Worm (Caenorhabditis elegans) whole organism, L4 larva: ENCODE results near the gene Y48A6B.3.

Source experiments
- D1046.2 ChIP-seq: fragments of 200-800 bp; sonication (Bioruptor generic); IDR thresholded peaks from 2 replicates; pipeline ENCODE4 v1.3.6; 2022; ENCODE audit warnings: missing genetic modification characterization, missing compliant biosample characterization
- F26F4.8 ChIP-seq: fragments of 200-800 bp; sonication (Bioruptor generic); conservative IDR thresholded peaks from 2 replicates; pipeline ENCODE4 v1.3.6; 2022; ENCODE audit warnings: missing genetic modification characterization, missing compliant biosample characterization
- F49E8.2 ChIP-seq: sonication (generic microtip); optimal IDR thresholded peaks from 2 replicates; lab custom pipeline; 2016; ENCODE audit warnings: missing compliant biosample characterization, mild to moderate bottlenecking, missing genetic modification characterization, borderline replicate concordance
- T20F7.1 ChIP-seq: fragments of 200-800 bp; sonication (Bioruptor generic); optimal IDR thresholded peaks from 2 replicates; lab custom pipeline; 2018; ENCODE audit warnings: mild to moderate bottlenecking, missing genetic modification characterization, missing compliant biosample characterization
- T26A8.4 ChIP-seq: fragments of 200-800 bp; sonication (Bioruptor generic); IDR thresholded peaks from 2 replicates; pipeline ENCODE4 v1.3.6; 2022; ENCODE audit warnings: missing genetic modification characterization, missing compliant biosample characterization
- Y105C5A.15 ChIP-seq: fragments of 200-800 bp; sonication (Bioruptor generic); IDR thresholded peaks from 2 replicates; pipeline ENCODE4 v1.3.6; 2022; ENCODE audit warnings: missing genetic modification characterization, missing compliant biosample characterization
- Y48G9A.11 ChIP-seq: fragments of 200-800 bp; sonication (Bioruptor generic); IDR thresholded peaks from 2 replicates; pipeline ENCODE4 v1.3.6; 2022; ENCODE audit warnings: missing genetic modification reagents, missing genetic modification characterization, missing compliant biosample characterization
- Y75B8A.6 ChIP-seq: fragments of 200-800 bp; sonication (Bioruptor generic); IDR thresholded peaks from 2 replicates; pipeline ENCODE4 v1.3.6; 2022; ENCODE audit warnings: missing genetic modification reagents, missing genetic modification characterization, missing compliant biosample characterization
- aha-1 ChIP-seq: fragments of 150-350 bp; peaks from one replicate; lab custom pipeline; 2014; ENCODE audit warnings: missing biosample characterization, missing genetic modification characterization
- ama-1 ChIP-seq: fragments of 150-350 bp; optimal IDR thresholded peaks from 2 replicates; lab custom pipeline; 2014; ENCODE audit warnings: inconsistent platforms, mixed read lengths
- ceh-62 ChIP-seq: sonication (generic microtip); optimal IDR thresholded peaks from 2 replicates; lab custom pipeline; 2017; ENCODE audit warnings: missing biosample characterization, missing genetic modification characterization
- ces-1 ChIP-seq: fragments of 150-350 bp; sonication (generic microtip); optimal IDR thresholded peaks from 4 replicates; lab custom pipeline; 2014; ENCODE audit warnings: missing biosample characterization, missing genetic modification reagents, missing genetic modification characterization
- daf-19 ChIP-seq: fragments of 200-800 bp; sonication (Bioruptor generic); conservative IDR thresholded peaks from 2 replicates; pipeline ENCODE4 v1.3.6; 2022; ENCODE audit warnings: missing genetic modification characterization, missing compliant biosample characterization
- dmd-8 ChIP-seq: fragments of 200-800 bp; sonication (Bioruptor generic); IDR thresholded peaks from 2 replicates; pipeline ENCODE4 v1.3.6; 2022; ENCODE audit warnings: missing genetic modification characterization, missing compliant biosample characterization
- dmd-9 ChIP-seq: fragments of 200-800 bp; sonication (Bioruptor generic); IDR thresholded peaks from 2 replicates; pipeline ENCODE4 v1.3.6; 2022; ENCODE audit warnings: missing genetic modification reagents, missing genetic modification characterization, missing compliant biosample characterization
- dpl-1 ChIP-seq: fragments of 150-350 bp; optimal IDR thresholded peaks from 2 replicates; lab custom pipeline; 2014; ENCODE audit warnings: missing biosample characterization, missing genetic modification reagents, missing genetic modification characterization
- egl-27 ChIP-seq: sonication (generic microtip); optimal IDR thresholded peaks from 3 replicates; lab custom pipeline; 2017; ENCODE audit warnings: missing biosample characterization, missing genetic modification reagents, missing genetic modification characterization
- gei-8 ChIP-seq: fragments of 200-800 bp; sonication (Bioruptor generic); optimal IDR thresholded peaks from 2 replicates; lab custom pipeline; 2018; ENCODE audit warnings: mild to moderate bottlenecking, missing genetic modification characterization, missing compliant biosample characterization
- hif-1 ChIP-seq, 2 experiments: sonication (generic microtip); optimal IDR thresholded peaks; 2 replicates each; lab custom pipeline; 2016 to 2017; ENCODE audit warnings: missing compliant biosample characterization in 2 of 2, missing genetic modification characterization in 2 of 2, missing genetic modification reagents in 2 of 2, missing genotype in 2 of 2, mild to moderate bottlenecking in 1 of 2
- hlh-11 ChIP-seq: fragments of 200-800 bp; sonication (Bioruptor generic); optimal IDR thresholded peaks from 2 replicates; lab custom pipeline; 2018; ENCODE audit warnings: mild to moderate bottlenecking, missing genetic modification characterization, missing compliant biosample characterization
- lin-15B ChIP-seq: fragments of 150-350 bp; sonication (generic microtip); optimal IDR thresholded peaks from 3 replicates; lab custom pipeline; 2014; ENCODE audit warnings: missing biosample characterization, missing genetic modification characterization
- lin-29 ChIP-seq: fragments of 200-800 bp; sonication (Bioruptor generic); IDR thresholded peaks from 2 replicates; pipeline ENCODE4 v1.3.6; 2022; ENCODE audit warnings: missing genetic modification reagents, missing genetic modification characterization, missing compliant biosample characterization
- madf-5 ChIP-seq, 2 experiments: fragments of 200-800 bp; sonication (Bioruptor generic); IDR thresholded peaks; 2 replicates each; pipeline ENCODE4 v1.3.6; 2022; ENCODE audit warnings: missing compliant biosample characterization in 2 of 2, missing genetic modification characterization in 2 of 2
- madf-9 ChIP-seq: fragments of 200-800 bp; sonication (Bioruptor generic); conservative IDR thresholded peaks from 2 replicates; pipeline ENCODE4 v1.3.6; 2022; ENCODE audit warnings: missing genetic modification reagents, missing genetic modification characterization, missing compliant biosample characterization
- mxl-2 ChIP-seq: fragments of 200-800 bp; sonication (Bioruptor generic); conservative IDR thresholded peaks from 2 replicates; pipeline ENCODE4 v1.3.6; 2022; ENCODE audit warnings: missing genetic modification reagents, missing genetic modification characterization, missing compliant biosample characterization
- mxl-3 ChIP-seq: fragments of 200-800 bp; sonication (Bioruptor generic); optimal IDR thresholded peaks from 2 replicates; lab custom pipeline; 2018; ENCODE audit warnings: mild to moderate bottlenecking, missing genetic modification characterization, missing compliant biosample characterization
- nhr-10 ChIP-seq: fragments of 150-350 bp; optimal IDR thresholded peaks from 2 replicates; lab custom pipeline; 2014; ENCODE audit warnings: missing biosample characterization, missing genetic modification characterization
- nhr-237 ChIP-seq: sonication (generic microtip); optimal IDR thresholded peaks from 2 replicates; lab custom pipeline; 2017; ENCODE audit warnings: missing biosample characterization, missing genetic modification characterization
- nhr-25 ChIP-seq: sonication (generic microtip); optimal IDR thresholded peaks from 2 replicates; lab custom pipeline; 2017; ENCODE audit warnings: missing genetic modification characterization, mild to moderate bottlenecking, missing compliant biosample characterization, antibody characterized with exemption, moderate library complexity, borderline replicate concordance; ENCODE audit not compliant: insufficient read depth
- nhr-48 ChIP-seq: sonication (generic microtip); optimal IDR thresholded peaks from 2 replicates; lab custom pipeline; 2016; ENCODE audit warnings: mild to moderate bottlenecking, missing genetic modification characterization, missing compliant biosample characterization
- nhr-6 ChIP-seq: fragments of 150-350 bp; optimal IDR thresholded peaks from 2 replicates; lab custom pipeline; 2014; ENCODE audit warnings: missing biosample characterization, missing genetic modification characterization
- pha-4 ChIP-seq, 2 experiments: fragments of 150-350 bp in 1 of 2; fragments of 200-800 bp in 1 of 2; sonication (Bioruptor generic) in 1 of 2; IDR thresholded peaks in 1 of 2; optimal IDR thresholded peaks in 1 of 2; 2 replicates each; pipeline versions ENCODE4 v1.3.6 to Lab custom; 2014 to 2022; ENCODE audit warnings: missing genetic modification characterization in 2 of 2, missing genetic modification reagents in 2 of 2, missing biosample characterization in 1 of 2, missing compliant biosample characterization in 1 of 2
- pqm-1 ChIP-seq: sonication (generic microtip); optimal IDR thresholded peaks from 2 replicates; lab custom pipeline; 2017; ENCODE audit warnings: missing biosample characterization, missing genetic modification characterization
- set-16 ChIP-seq: fragments of 200-800 bp; sonication (Bioruptor generic); IDR thresholded peaks from 2 replicates; pipeline ENCODE4 v1.3.6; 2022; ENCODE audit warnings: missing genetic modification reagents, missing genetic modification characterization, missing compliant biosample characterization
- skn-1 ChIP-seq: fragments of 150-350 bp; optimal IDR thresholded peaks from 2 replicates; lab custom pipeline; 2014; ENCODE audit warnings: missing biosample characterization, missing genetic modification characterization
- snpc-1.2 ChIP-seq: fragments of 200-800 bp; sonication (Bioruptor generic); IDR thresholded peaks from 2 replicates; pipeline ENCODE4 v1.3.6; 2022; ENCODE audit warnings: missing genetic modification reagents, missing genetic modification characterization, missing compliant biosample characterization
- snpc-4 ChIP-seq: fragments of 150-350 bp; optimal IDR thresholded peaks from 2 replicates; lab custom pipeline; 2014; ENCODE audit warnings: missing biosample characterization, missing genetic modification characterization
- spr-1 ChIP-seq: sonication (generic microtip); optimal IDR thresholded peaks from 2 replicates; lab custom pipeline; 2016; ENCODE audit warnings: mild to moderate bottlenecking, missing genetic modification characterization, missing compliant biosample characterization
- spr-3 ChIP-seq: fragments of 200-800 bp; sonication (Bioruptor generic); optimal IDR thresholded peaks from 2 replicates; lab custom pipeline; 2018; ENCODE audit warnings: mild to moderate bottlenecking, missing genetic modification characterization, missing compliant biosample characterization
- tag-97 ChIP-seq: fragments of 200-800 bp; sonication (Bioruptor generic); IDR thresholded peaks from 2 replicates; pipeline ENCODE4 v1.3.6; 2022; ENCODE audit warnings: missing genetic modification characterization, missing compliant biosample characterization
- unc-130 ChIP-seq: sonication (generic microtip); optimal IDR thresholded peaks from 2 replicates; lab custom pipeline; 2016; ENCODE audit warnings: missing genetic modification reagents, missing genetic modification characterization, missing compliant biosample characterization
- unc-39 ChIP-seq: sonication (generic microtip); optimal IDR thresholded peaks from 2 replicates; lab custom pipeline; 2017; ENCODE audit warnings: missing biosample characterization, missing genetic modification characterization
- zag-1 ChIP-seq: fragments of 150-350 bp; optimal IDR thresholded peaks from 2 replicates; lab custom pipeline; 2014; ENCODE audit warnings: missing biosample characterization, missing genetic modification characterization
- zfp-3 ChIP-seq: fragments of 200-800 bp; sonication (Bioruptor generic); conservative IDR thresholded peaks from 2 replicates; pipeline ENCODE4 v1.3.6; 2022; ENCODE audit warnings: missing genetic modification reagents, missing genetic modification characterization, missing compliant biosample characterization
- ztf-7 ChIP-seq: fragments of 150-350 bp; optimal IDR thresholded peaks from 2 replicates; lab custom pipeline; 2014; ENCODE audit warnings: missing biosample characterization, missing genetic modification characterization

Y48A6B.3 gene

ce11 chrIII:11050658-11051118 is 42.7 kb downstream of the Y48A6B.3 start (continued):
- peak; percentile 44 for TF ChIP-seq pqm-1 (tag; lab: Kevin White, UChicago)
- TF ChIP-seq spr-1 (tag; lab: Kevin White, UChicago): no peak
- TF ChIP-seq D1046.2: no peak
- TF ChIP-seq nhr-6 (tag; lab: Kevin White, UChicago): no peak
- no peak for TF ChIP-seq snpc-4
- TF ChIP-seq snpc-1.2 (GFP tag; lab: Robert Waterston, UW): no peak
- TF ChIP-seq ceh-62 (tag; lab: Kevin White, UChicago): no peak
- no peak for TF ChIP-seq tag-97
- TF ChIP-seq skn-1 (tag; lab: Kevin White, UChicago): no peak
- TF ChIP-seq hlh-11 (tag; lab: Kevin White, UChicago): peak; percentile 73
- TF ChIP-seq daf-19 (GFP tag; lab: Robert Waterston, UW): no peak
- TF ChIP-seq gei-8 (GFP tag; lab: Kevin White, UChicago): no peak
- no peak for TF ChIP-seq madf-5 (GFP tag; IDR thresholded peaks at IDR 0.05; lab: Robert Waterston, UW)

- no peak for TF ChIP-seq dpl-1 (GFP tag; lab: Kevin White, UChicago)
- peak; percentile 91 for TF ChIP-seq aha-1
These were observed 45.6 kb downstream of the Y48A6B.3 start for ce11 chrIII:11053603-11054002.

ce11 chrIII:11054032-11054431 is 46.0 kb downstream of the Y48A6B.3 start:
- TF ChIP-seq nhr-10 (tag; lab: Kevin White, UChicago) (no peak), nhr-48 (tag; lab: Kevin White, UChicago) (no peak), set-16 (GFP tag; lab: Robert Waterston, UW) (no peak), Y48G9A.11 (GFP tag; lab: Robert Waterston, UW) (no peak), lin-15B (tag; lab: Kevin White, UChicago) (no peak), spr-3 (GFP tag; lab: Kevin White, UChicago) (no peak), madf-5 (GFP tag; IDR thresholded peaks at IDR 0.05; lab: Robert Waterston, UW) (no peak), madf-9 (GFP tag; lab: Robert Waterston, UW) (no peak), lin-29 (GFP tag; lab: Robert Waterston, UW) (no peak), T20F7.1 (GFP tag; lab: Kevin White, UChicago) (no peak), dmd-8 (GFP tag; lab: Robert Waterston, UW) (no peak), Y75B8A.6 (GFP tag; lab: Robert Waterston, UW) (no peak), ces-1 (GFP tag; lab: Kevin White, UChicago) (no peak), F49E8.2 (tag; lab: Kevin White, UChicago) (no peak), nhr-237 (no peak), dmd-9 (GFP tag; lab: Robert Waterston, UW) (no peak), T26A8.4 (GFP tag; lab: Robert Waterston, UW) (no peak), ama-1 (lab: Kevin White, UChicago) (no peak), mxl-3 (GFP tag; lab: Kevin White, UChicago) (no peak)

DNA sequence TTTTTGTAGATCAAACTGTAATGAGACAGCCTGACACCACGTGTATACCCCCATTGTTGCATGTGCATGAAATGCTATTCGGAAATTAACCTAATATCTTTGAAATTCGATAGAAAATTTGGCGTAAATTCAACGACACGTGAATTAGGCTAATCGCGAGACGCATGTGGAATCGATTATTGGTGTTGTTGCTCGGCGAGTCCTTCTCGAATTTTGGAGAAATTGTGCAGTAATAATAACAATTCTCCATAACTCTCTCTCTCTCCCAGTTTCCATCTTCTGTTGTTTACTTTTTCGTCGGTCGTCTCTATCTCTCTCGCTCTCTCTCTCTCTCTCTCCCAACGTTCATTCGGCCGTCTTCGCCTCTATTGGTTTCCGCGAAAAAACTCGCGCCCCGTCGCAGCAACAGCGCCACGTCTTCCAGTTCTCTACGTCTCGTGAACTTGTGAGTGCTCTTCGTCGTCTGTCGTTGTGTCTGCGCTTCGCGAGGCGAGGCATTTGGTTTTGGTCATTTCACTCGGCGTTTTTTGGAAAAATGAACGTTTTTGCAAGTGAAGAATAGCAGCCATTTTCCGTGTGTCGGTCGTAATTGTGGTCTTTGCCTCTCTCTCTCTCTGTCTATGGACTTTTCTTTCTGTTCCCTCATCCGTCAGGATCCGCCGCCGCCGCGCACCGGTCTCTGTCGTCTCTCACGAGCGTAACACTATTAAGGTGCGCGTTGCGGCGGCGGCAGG is 46.7 kb downstream of the Y48A6B.3 start:
- TF ChIP-seq egl-27 (tag; lab: Kevin White, UChicago): no peak
- TF ChIP-seq F26F4.8 (GFP tag; lab: Robert Waterston, UW): no peak
- no peak for TF ChIP-seq snpc-4
- TF ChIP-seq nhr-25 (tag; lab: Kevin White, UChicago): peak; percentile 82
- no peak for TF ChIP-seq Y75B8A.6 (GFP tag; lab: Robert Waterston, UW)
- TF ChIP-seq unc-130 (GFP tag; lab: Kevin White, UChicago): no peak
- TF ChIP-seq mxl-2: no peak
- TF ChIP-seq T26A8.4 (GFP tag; lab: Robert Waterston, UW): peak; percentile 55
- TF ChIP-seq pha-4 (GFP tag; IDR thresholded peaks at IDR 0.05; lab: Robert Waterston, UW): peak; percentile 23; the same call in 1 of the 2 replicates
- peak; percentile 9 for TF ChIP-seq pha-4 (tag; optimal IDR thresholded peaks at IDR 0.05; lab: Kevin White, UChicago)
- peak in 1 of 2 experiments; percentile 50 for TF ChIP-seq hif-1 (tag; optimal IDR thresholded peaks at IDR 0.05; lab: Kevin White, UChicago)
- no peak for TF ChIP-seq ztf-7 (tag; lab: Kevin White, UChicago)
- TF ChIP-seq snpc-1.2 (GFP tag; lab: Robert Waterston, UW): no peak
- TF ChIP-seq dmd-9 (GFP tag; lab: Robert Waterston, UW): no peak
- TF ChIP-seq unc-39 (tag; lab: Kevin White, UChicago): no peak
- no peak for TF ChIP-seq zag-1 (tag; lab: Kevin White, UChicago)
- no peak for TF ChIP-seq Y105C5A.15 (GFP tag; lab: Robert Waterston, UW)
- no peak for TF ChIP-seq ces-1 (GFP tag; lab: Kevin White, UChicago)
- TF ChIP-seq zfp-3 (GFP tag; lab: Robert Waterston, UW): no peak
